Worm (Caenorhabditis elegans): ENCODE data around the gene ZK488.5.

DNA sequence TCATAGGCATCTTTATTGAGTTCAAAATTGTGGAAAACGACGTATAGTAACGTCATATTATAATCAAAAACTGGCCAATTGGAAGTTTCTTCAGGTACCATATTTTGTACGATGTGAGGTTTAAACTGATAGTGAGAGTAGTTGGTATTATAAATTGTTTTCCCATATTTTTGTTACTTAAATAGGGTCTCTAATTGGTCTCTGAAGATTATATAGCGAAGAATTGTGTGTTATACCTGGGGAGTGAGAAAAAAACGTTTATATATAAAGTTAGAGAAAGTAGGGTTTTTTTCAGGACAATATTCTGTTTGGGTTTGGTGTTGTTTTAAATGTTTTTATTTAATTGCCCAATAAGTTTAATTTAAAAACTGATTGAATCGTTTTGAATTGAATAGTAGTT lies 31.9 kb downstream of the ZK488.5 start, which contains the start of gene srt-17:
- TF ChIP-seq hmbx-1 (tag; optimal IDR thresholded peaks at IDR 0.05) (no peak), ama-1 (optimal IDR thresholded peaks at IDR 0.05) (no peak), tbx-37 (GFP tag; conservative IDR thresholded peaks at IDR 0.05) (no peak), B0310.2 (tag; optimal IDR thresholded peaks at IDR 0.05) (no peak), sea-1 (GFP tag; conservative IDR thresholded peaks at IDR 0.05) (no peak), hmg-4 (GFP tag; optimal IDR thresholded peaks at IDR 0.05) (no peak), scrt-1 (GFP tag; IDR thresholded peaks at IDR 0.05) (no peak), pes-1 (GFP tag; IDR thresholded peaks at IDR 0.05) (no peak), F13C5.2 (tag; optimal IDR thresholded peaks at IDR 0.05) (no peak), flt-1 (GFP tag; IDR thresholded peaks at IDR 0.05) (no peak), tra-4 (tag; optimal IDR thresholded peaks at IDR 0.05) (no peak), tbx-11 (GFP tag; IDR thresholded peaks at IDR 0.05) (no peak), aly-1 (tag; optimal IDR thresholded peaks at IDR 0.05) (no peak), ceh-13 (GFP tag; optimal IDR thresholded peaks at IDR 0.05) (no peak)

Measured in whole organism, early embryonic.